Worm (Caenorhabditis elegans) whole organism, L4 larva: Measurements from ENCODE around the gene F38B6.3.

Experiments used
- F26F4.8 ChIP-seq: fragments of 200-800 bp; sonication (Bioruptor generic); conservative IDR thresholded peaks from 2 replicates; pipeline ENCODE4 v1.3.6; 2022; ENCODE audit warnings: missing genetic modification characterization, missing compliant biosample characterization
- F37D6.2 ChIP-seq: sonication (generic microtip); optimal IDR thresholded peaks from 2 replicates; lab custom pipeline; 2016; ENCODE audit warnings: mild to moderate bottlenecking, missing genetic modification characterization, missing compliant biosample characterization
- F49E8.2 ChIP-seq: sonication (generic microtip); optimal IDR thresholded peaks from 2 replicates; lab custom pipeline; 2016; ENCODE audit warnings: missing compliant biosample characterization, mild to moderate bottlenecking, missing genetic modification characterization, borderline replicate concordance
- T20F7.1 ChIP-seq: fragments of 200-800 bp; sonication (Bioruptor generic); optimal IDR thresholded peaks from 2 replicates; lab custom pipeline; 2018; ENCODE audit warnings: mild to moderate bottlenecking, missing genetic modification characterization, missing compliant biosample characterization
- Y48G9A.11 ChIP-seq: fragments of 200-800 bp; sonication (Bioruptor generic); IDR thresholded peaks from 2 replicates; pipeline ENCODE4 v1.3.6; 2022; ENCODE audit warnings: missing genetic modification reagents, missing genetic modification characterization, missing compliant biosample characterization
- Y75B8A.6 ChIP-seq: fragments of 200-800 bp; sonication (Bioruptor generic); IDR thresholded peaks from 2 replicates; pipeline ENCODE4 v1.3.6; 2022; ENCODE audit warnings: missing genetic modification reagents, missing genetic modification characterization, missing compliant biosample characterization
- ZK337.2 ChIP-seq: fragments of 200-800 bp; sonication (Bioruptor generic); IDR thresholded peaks from 2 replicates; pipeline ENCODE4 v1.3.6; 2022; ENCODE audit warnings: missing genetic modification reagents, missing genetic modification characterization, missing compliant biosample characterization
- aha-1 ChIP-seq: fragments of 150-350 bp; peaks from one replicate; lab custom pipeline; 2014; ENCODE audit warnings: missing biosample characterization, missing genetic modification characterization
- aly-2 ChIP-seq: sonication (generic microtip); optimal IDR thresholded peaks from 2 replicates; lab custom pipeline; 2018; ENCODE audit warnings: missing biosample characterization, missing genetic modification characterization
- attf-4 ChIP-seq: sonication (generic microtip); optimal IDR thresholded peaks from 3 replicates; lab custom pipeline; 2017; ENCODE audit warnings: missing biosample characterization, missing genetic modification characterization
- ceh-32 ChIP-seq: sonication (generic microtip); optimal IDR thresholded peaks from 2 replicates; lab custom pipeline; 2016; ENCODE audit warnings: mild to moderate bottlenecking, missing genetic modification characterization, missing compliant biosample characterization; ENCODE audit not compliant: poor library complexity
- ceh-44 ChIP-seq: fragments of 200-800 bp; sonication (Bioruptor generic); IDR thresholded peaks from 2 replicates; pipeline ENCODE4 v1.3.6; 2022; ENCODE audit warnings: missing genetic modification reagents, missing genetic modification characterization, missing compliant biosample characterization
- ceh-62 ChIP-seq: sonication (generic microtip); optimal IDR thresholded peaks from 2 replicates; lab custom pipeline; 2017; ENCODE audit warnings: missing biosample characterization, missing genetic modification characterization
- ces-1 ChIP-seq: fragments of 150-350 bp; sonication (generic microtip); optimal IDR thresholded peaks from 4 replicates; lab custom pipeline; 2014; ENCODE audit warnings: missing biosample characterization, missing genetic modification reagents, missing genetic modification characterization
- cey-2 ChIP-seq: sonication (generic microtip); optimal IDR thresholded peaks from 3 replicates; lab custom pipeline; 2017; ENCODE audit warnings: missing genetic modification characterization, mild to moderate bottlenecking, missing compliant biosample characterization, antibody characterized with exemption, borderline replicate concordance; ENCODE audit not compliant: insufficient read depth
- ctbp-1 ChIP-seq: fragments of 200-800 bp; sonication (Bioruptor generic); IDR thresholded peaks from 2 replicates; pipeline ENCODE4 v1.3.6; 2022; ENCODE audit warnings: missing genetic modification reagents, missing genetic modification characterization, missing compliant biosample characterization
- daf-12 ChIP-seq: fragments of 150-350 bp; optimal IDR thresholded peaks from 2 replicates; lab custom pipeline; 2014; ENCODE audit warnings: missing biosample characterization, missing genetic modification reagents, missing genetic modification characterization
- daf-16 ChIP-seq, 3 experiments: sonication (generic microtip); optimal IDR thresholded peaks; 2 replicates each; lab custom pipeline; 2016 to 2017; ENCODE audit warnings: missing genetic modification characterization in 3 of 3, missing genetic modification reagents in 3 of 3, mild to moderate bottlenecking in 2 of 3, missing compliant biosample characterization in 2 of 3, missing biosample characterization in 1 of 3, moderate library complexity in 1 of 3
- daf-19 ChIP-seq: fragments of 200-800 bp; sonication (Bioruptor generic); conservative IDR thresholded peaks from 2 replicates; pipeline ENCODE4 v1.3.6; 2022; ENCODE audit warnings: missing genetic modification characterization, missing compliant biosample characterization
- dmd-6 ChIP-seq: fragments of 200-800 bp; sonication (Bioruptor generic); IDR thresholded peaks from 2 replicates; pipeline ENCODE4 v1.3.6; 2022; ENCODE audit warnings: missing genetic modification reagents, missing genetic modification characterization, missing compliant biosample characterization
- fkh-10 ChIP-seq: fragments of 150-350 bp; optimal IDR thresholded peaks from 2 replicates; lab custom pipeline; 2014; ENCODE audit warnings: missing biosample characterization, missing genetic modification reagents, missing genetic modification characterization
- fos-1 ChIP-seq: fragments of 150-350 bp; optimal IDR thresholded peaks from 2 replicates; lab custom pipeline; 2014; ENCODE audit warnings: missing biosample characterization, missing genetic modification characterization
- gei-8 ChIP-seq: fragments of 200-800 bp; sonication (Bioruptor generic); optimal IDR thresholded peaks from 2 replicates; lab custom pipeline; 2018; ENCODE audit warnings: mild to moderate bottlenecking, missing genetic modification characterization, missing compliant biosample characterization
- hmg-1.1 ChIP-seq: fragments of 200-800 bp; sonication (Bioruptor generic); IDR thresholded peaks from 2 replicates; pipeline ENCODE4 v1.3.6; 2022; ENCODE audit warnings: missing genetic modification reagents, missing genetic modification characterization, missing compliant biosample characterization
- jun-1 ChIP-seq: fragments of 150-350 bp; optimal IDR thresholded peaks from 2 replicates; lab custom pipeline; 2014; ENCODE audit warnings: missing biosample characterization, missing genetic modification reagents, missing genetic modification characterization
- lim-7 ChIP-seq: fragments of 200-800 bp; sonication (Bioruptor generic); IDR thresholded peaks from 2 replicates; pipeline ENCODE4 v1.3.6; 2022; ENCODE audit warnings: missing genetic modification characterization, missing compliant biosample characterization
- lin-13 ChIP-seq: fragments of 150-350 bp; optimal IDR thresholded peaks from 2 replicates; lab custom pipeline; 2014; ENCODE audit warnings: missing biosample characterization, missing genetic modification reagents, missing genetic modification characterization
- lin-38 ChIP-seq: fragments of 200-800 bp; sonication (Bioruptor generic); IDR thresholded peaks from 2 replicates; pipeline ENCODE4 v1.3.6; 2022; ENCODE audit warnings: missing genetic modification reagents, missing genetic modification characterization, missing compliant biosample characterization
- lir-3 ChIP-seq: sonication (generic microtip); optimal IDR thresholded peaks from 2 replicates; lab custom pipeline; 2016; ENCODE audit warnings: mild to moderate bottlenecking, missing genetic modification characterization, missing compliant biosample characterization
- madf-5 ChIP-seq, 2 experiments: fragments of 200-800 bp; sonication (Bioruptor generic); IDR thresholded peaks; 2 replicates each; pipeline ENCODE4 v1.3.6; 2022; ENCODE audit warnings: missing compliant biosample characterization in 2 of 2, missing genetic modification characterization in 2 of 2
- mdl-1 ChIP-seq, 2 experiments: fragments of 150-350 bp in 1 of 2; sonication (generic microtip) in 1 of 2; optimal IDR thresholded peaks; 2 replicates each; lab custom pipeline; 2014 to 2017; ENCODE audit warnings: missing biosample characterization in 2 of 2, missing genetic modification characterization in 2 of 2
- mes-2 ChIP-seq: sonication (generic microtip); optimal IDR thresholded peaks from 2 replicates; lab custom pipeline; 2016; ENCODE audit warnings: missing genotype, mild to moderate bottlenecking, missing genetic modification characterization, missing compliant biosample characterization; ENCODE audit not compliant: poor library complexity, severe bottlenecking
- nhr-11 ChIP-seq: fragments of 150-350 bp; optimal IDR thresholded peaks from 2 replicates; lab custom pipeline; 2014; ENCODE audit warnings: missing biosample characterization, missing genetic modification characterization
- nhr-237 ChIP-seq: sonication (generic microtip); optimal IDR thresholded peaks from 2 replicates; lab custom pipeline; 2017; ENCODE audit warnings: missing biosample characterization, missing genetic modification characterization
- nhr-42 ChIP-seq: fragments of 200-800 bp; sonication (Bioruptor generic); IDR thresholded peaks from 2 replicates; pipeline ENCODE4 v1.3.6; 2022; ENCODE audit warnings: missing genetic modification characterization, missing compliant biosample characterization
- nhr-48 ChIP-seq: sonication (generic microtip); optimal IDR thresholded peaks from 2 replicates; lab custom pipeline; 2016; ENCODE audit warnings: mild to moderate bottlenecking, missing genetic modification characterization, missing compliant biosample characterization
- nhr-6 ChIP-seq: fragments of 150-350 bp; optimal IDR thresholded peaks from 2 replicates; lab custom pipeline; 2014; ENCODE audit warnings: missing biosample characterization, missing genetic modification characterization
- nhr-76 ChIP-seq: fragments of 150-350 bp; optimal IDR thresholded peaks from 2 replicates; lab custom pipeline; 2014; ENCODE audit warnings: missing biosample characterization, missing genetic modification characterization
- php-3 ChIP-seq: fragments of 200-800 bp; sonication (Bioruptor generic); IDR thresholded peaks from 2 replicates; pipeline ENCODE4 v1.3.6; 2022; ENCODE audit warnings: missing genetic modification reagents, missing genetic modification characterization, missing compliant biosample characterization
- saeg-2 ChIP-seq: fragments of 200-800 bp; sonication (Bioruptor generic); IDR thresholded peaks from 2 replicates; pipeline ENCODE4 v1.3.6; 2022; ENCODE audit warnings: missing genetic modification reagents, missing genetic modification characterization, missing compliant biosample characterization
- set-16 ChIP-seq: fragments of 200-800 bp; sonication (Bioruptor generic); IDR thresholded peaks from 2 replicates; pipeline ENCODE4 v1.3.6; 2022; ENCODE audit warnings: missing genetic modification reagents, missing genetic modification characterization, missing compliant biosample characterization
- skn-1 ChIP-seq: fragments of 150-350 bp; optimal IDR thresholded peaks from 2 replicates; lab custom pipeline; 2014; ENCODE audit warnings: missing biosample characterization, missing genetic modification characterization
- spr-1 ChIP-seq: sonication (generic microtip); optimal IDR thresholded peaks from 2 replicates; lab custom pipeline; 2016; ENCODE audit warnings: mild to moderate bottlenecking, missing genetic modification characterization, missing compliant biosample characterization
- spr-3 ChIP-seq: fragments of 200-800 bp; sonication (Bioruptor generic); optimal IDR thresholded peaks from 2 replicates; lab custom pipeline; 2018; ENCODE audit warnings: mild to moderate bottlenecking, missing genetic modification characterization, missing compliant biosample characterization
- tra-1 ChIP-seq: fragments of 200-800 bp; sonication (Bioruptor generic); IDR thresholded peaks from 2 replicates; pipeline ENCODE4 v1.3.6; 2022; ENCODE audit warnings: missing genetic modification reagents, missing genetic modification characterization, missing compliant biosample characterization
- unc-130 ChIP-seq: sonication (generic microtip); optimal IDR thresholded peaks from 2 replicates; lab custom pipeline; 2016; ENCODE audit warnings: missing genetic modification reagents, missing genetic modification characterization, missing compliant biosample characterization
- unc-39 ChIP-seq: sonication (generic microtip); optimal IDR thresholded peaks from 2 replicates; lab custom pipeline; 2017; ENCODE audit warnings: missing biosample characterization, missing genetic modification characterization
- unc-62 ChIP-seq, 3 experiments: fragments of 150-350 bp in 1 of 3; sonication (generic microtip); optimal IDR thresholded peaks in 2 of 3; peaks in 1 of 3; 1 replicate in 1 of 3; 2 replicates in 2 of 3; lab custom pipeline; 2014 to 2017; ENCODE audit warnings: missing biosample characterization in 3 of 3, missing genetic modification characterization in 3 of 3, missing genetic modification reagents in 3 of 3, missing genotype in 1 of 3
- zag-1 ChIP-seq: fragments of 150-350 bp; optimal IDR thresholded peaks from 2 replicates; lab custom pipeline; 2014; ENCODE audit warnings: missing biosample characterization, missing genetic modification characterization
- ztf-7 ChIP-seq: fragments of 150-350 bp; optimal IDR thresholded peaks from 2 replicates; lab custom pipeline; 2014; ENCODE audit warnings: missing biosample characterization, missing genetic modification characterization

Gene F38B6.3

ce11 chrX:6736358-6736991 lies 43.0 kb downstream of the F38B6.3 start (continued):
- TF ChIP-seq tra-1 (no peak), lim-7 (no peak), Y75B8A.6 (GFP tag; lab: Robert Waterston, UW) (no peak), unc-62 (GFP tag; optimal IDR thresholded peaks at IDR 0.05 in 1 of 2; lab: Kevin White, UChicago) (peak in 1 of 2 experiments; percentile 100), unc-62 (tag; optimal IDR thresholded peaks at IDR 0.05; lab: Kevin White, UChicago) (no peak), Y48G9A.11 (no peak), ctbp-1 (GFP tag; lab: Robert Waterston, UW) (peak; percentile 55; the same call in 1 of the 2 replicates), mes-2 (peak; percentile 25), ceh-44 (GFP tag; lab: Robert Waterston, UW) (no peak), mdl-1 (tag; optimal IDR thresholded peaks at IDR 0.05; lab: Kevin White, UChicago) (peak; percentile 97 to 98), daf-12 (tag; lab: Kevin White, UChicago) (no peak), F26F4.8 (GFP tag; lab: Robert Waterston, UW) (no peak), jun-1 (no peak), spr-3 (GFP tag; lab: Kevin White, UChicago) (no peak), saeg-2 (peak; percentile 67; the same call in 1 of the 2 replicates), F37D6.2 (tag; lab: Kevin White, UChicago) (no peak), fkh-10 (GFP tag; lab: Kevin White, UChicago) (peak; percentile 52), php-3 (GFP tag; lab: Robert Waterston, UW) (peak; percentile 75), T20F7.1 (peak; percentile 14), nhr-48 (tag; lab: Kevin White, UChicago) (peak; percentile 96), nhr-6 (tag; lab: Kevin White, UChicago) (no peak), ztf-7 (tag; lab: Kevin White, UChicago) (no peak), ceh-32 (tag; lab: Kevin White, UChicago) (no peak), nhr-237 (no peak), skn-1 (tag; lab: Kevin White, UChicago) (no peak), F49E8.2 (tag; lab: Kevin White, UChicago) (no peak), gei-8 (GFP tag; lab: Kevin White, UChicago) (peak; percentile 27), lir-3 (tag; lab: Kevin White, UChicago) (no peak), unc-39 (tag; lab: Kevin White, UChicago) (no peak), spr-1 (tag; lab: Kevin White, UChicago) (no peak), zag-1 (no peak), fos-1 (no peak), ZK337.2 (GFP tag; lab: Robert Waterston, UW) (no peak), attf-4 (no peak), ceh-62 (tag; lab: Kevin White, UChicago) (no peak), aly-2 (no peak), lin-38 (no peak), set-16 (GFP tag; lab: Robert Waterston, UW) (no peak), hmg-1.1 (GFP tag; lab: Robert Waterston, UW) (no peak), nhr-11 (peak; percentile 14), madf-5 (GFP tag; IDR thresholded peaks at IDR 0.05; lab: Robert Waterston, UW) (no peak), dmd-6 (GFP tag; lab: Robert Waterston, UW) (peak; percentile 91), daf-19 (GFP tag; lab: Robert Waterston, UW) (no peak), nhr-76 (tag; lab: Kevin White, UChicago) (no peak), unc-130 (no peak), lin-13 (GFP tag; lab: Kevin White, UChicago) (no peak), ces-1 (GFP tag; lab: Kevin White, UChicago) (peak; percentile 59), cey-2 (peak; percentile 68), nhr-42 (no peak), aha-1 (tag; lab: Kevin White, UChicago) (peak; percentile 97), daf-16 (GFP tag; optimal IDR thresholded peaks at IDR 0.05; lab: Kevin White, UChicago) (peak in 1 of 2 experiments; percentile 73), daf-16 (tag; optimal IDR thresholded peaks at IDR 0.05; lab: Kevin White, UChicago) (peak; percentile 95)
